Worm (Caenorhabditis elegans): ENCODE results near the gene F29A7.8.
A peak's percentile ranks its signal among the peaks of the same experiment; 100 is the strongest.

F29A7.8 gene

DNA sequence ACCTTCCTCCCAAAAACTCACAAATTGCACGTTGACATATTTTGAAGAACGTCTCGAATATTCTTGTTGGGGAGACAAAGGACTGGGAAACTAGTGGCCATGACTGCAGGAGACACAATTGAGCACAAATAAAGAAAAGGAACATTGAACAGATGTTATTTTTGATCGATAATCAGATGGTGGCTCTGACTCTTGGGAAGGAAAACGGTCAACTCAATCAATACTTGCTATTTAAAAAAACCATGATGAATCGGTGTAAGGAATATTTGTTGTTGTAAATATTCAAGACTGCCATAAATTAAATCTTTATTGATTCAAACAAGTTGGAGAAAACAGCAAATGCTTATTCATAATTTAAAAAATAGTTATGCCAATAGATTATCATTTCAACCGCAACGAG is 12.9 kb upstream of the F29A7.8 start, which contains the start of gene fbxb-105:
TSS of gene fbxb-105 (minus strand) at position 101 of the 400 bp plus-strand sequence.
- no peak for TF ChIP-seq php-3 (GFP tag; IDR thresholded peaks at IDR 0.05)
- TF ChIP-seq lim-7 (GFP tag; IDR thresholded peaks at IDR 0.05) = no peak
- TF ChIP-seq nhr-237 (tag; optimal IDR thresholded peaks at IDR 0.05) = no peak
- no peak for TF ChIP-seq lin-38 (GFP tag; IDR thresholded peaks at IDR 0.05)
- TF ChIP-seq dpl-1 (GFP tag; optimal IDR thresholded peaks at IDR 0.05) = no peak
- TF ChIP-seq lin-15B (tag; optimal IDR thresholded peaks at IDR 0.05) = no peak
- TF ChIP-seq spr-1 (tag; optimal IDR thresholded peaks at IDR 0.05) = no peak
- TF ChIP-seq ceh-28 (tag; optimal IDR thresholded peaks at IDR 0.05) = no peak
- no peak for TF ChIP-seq hif-1 (tag; optimal IDR thresholded peaks at IDR 0.05)
- TF ChIP-seq spr-3 (GFP tag; optimal IDR thresholded peaks at IDR 0.05) = no peak
- TF ChIP-seq T20F7.1 (GFP tag; optimal IDR thresholded peaks at IDR 0.05) = no peak
- no peak for TF ChIP-seq lin-1 (GFP tag; IDR thresholded peaks at IDR 0.05)
- TF ChIP-seq gei-8 (GFP tag; optimal IDR thresholded peaks at IDR 0.05) = no peak

DNA sequence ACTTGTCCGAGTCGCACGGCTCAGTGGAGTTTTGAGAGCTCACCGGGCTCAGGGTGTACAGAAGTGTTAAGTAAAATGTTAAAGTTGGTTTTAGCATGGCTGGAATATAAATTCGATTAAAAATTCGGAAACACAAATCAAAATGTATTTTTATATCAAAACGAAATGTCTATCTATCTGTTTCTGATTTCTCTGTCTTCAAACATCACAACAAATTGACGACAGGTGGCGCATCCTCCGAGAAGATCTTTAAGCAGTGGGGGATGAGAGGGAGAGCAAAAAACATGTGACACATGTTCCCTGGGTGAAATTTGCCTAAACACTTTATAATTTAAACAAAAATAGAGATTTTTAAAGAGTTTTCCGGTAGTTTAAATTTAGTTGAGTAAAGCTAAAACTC is 11.2 kb upstream of the F29A7.8 start, which contains the start of gene F08D12.7:
TSS of gene F08D12.7 (minus strand) at position 101 of the 400 bp plus-strand sequence.
- no peak for TF ChIP-seq ZK546.5 (tag; optimal IDR thresholded peaks at IDR 0.05)
- TF ChIP-seq egl-27 (tag; optimal IDR thresholded peaks at IDR 0.05) = no peak
- TF ChIP-seq daf-16 (GFP tag; optimal IDR thresholded peaks at IDR 0.05) = peak in 1 of 2 experiments; percentile 36
- no peak for TF ChIP-seq daf-16 (tag; optimal IDR thresholded peaks at IDR 0.05)

DNA sequence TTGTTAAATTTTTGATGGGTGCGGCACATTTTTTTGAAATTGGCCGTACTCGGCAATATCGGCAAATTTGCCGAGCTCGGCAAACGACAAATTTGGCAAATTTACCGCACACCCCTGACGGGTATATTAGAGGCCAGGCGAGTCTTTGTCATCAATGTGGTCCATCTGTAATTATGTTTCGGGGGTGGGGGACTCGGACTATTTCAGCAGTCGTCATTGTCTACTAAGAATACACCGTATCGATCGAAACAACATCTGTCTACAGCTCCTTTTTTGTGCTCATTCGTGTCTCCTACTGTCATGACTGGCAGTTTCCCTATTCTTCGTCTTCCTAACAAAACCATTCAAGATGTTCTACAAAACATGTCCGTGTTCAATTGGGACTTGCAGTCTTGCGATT is 8.5 kb upstream of the F29A7.8 start, which contains the start of gene F08D12.15:
TSS of gene F08D12.15 (plus strand) at position 301 of the 400 bp plus-strand sequence.
- TF ChIP-seq daf-16 (GFP tag; optimal IDR thresholded peaks at IDR 0.05) = no peak
- TF ChIP-seq daf-16 (tag; optimal IDR thresholded peaks at IDR 0.05) = no peak
- no peak for TF ChIP-seq lin-38 (GFP tag; IDR thresholded peaks at IDR 0.05)
- TF ChIP-seq Y105C5A.15 (GFP tag; IDR thresholded peaks at IDR 0.05) = no peak
- no peak for TF ChIP-seq spr-1 (tag; optimal IDR thresholded peaks at IDR 0.05)
- no peak for TF ChIP-seq ZK337.2 (GFP tag; IDR thresholded peaks at IDR 0.05)
- no peak for TF ChIP-seq aha-1 (tag)
- TF ChIP-seq sdz-12 (GFP tag; optimal IDR thresholded peaks at IDR 0.05) = no peak
- TF ChIP-seq ctbp-1 (GFP tag; IDR thresholded peaks at IDR 0.05) = no peak
- no peak for TF ChIP-seq lin-13 (GFP tag; optimal IDR thresholded peaks at IDR 0.05)
- no peak for TF ChIP-seq mes-2 (tag; optimal IDR thresholded peaks at IDR 0.05; ENCODE audit: poor library complexity, severe bottlenecking)
- no peak for TF ChIP-seq dve-1 (tag; optimal IDR thresholded peaks at IDR 0.05; ENCODE audit: insufficient read depth)
- TF ChIP-seq ceh-32 (tag; optimal IDR thresholded peaks at IDR 0.05; ENCODE audit: poor library complexity) = no peak
- TF ChIP-seq nhr-48 (tag; optimal IDR thresholded peaks at IDR 0.05) = no peak

DNA sequence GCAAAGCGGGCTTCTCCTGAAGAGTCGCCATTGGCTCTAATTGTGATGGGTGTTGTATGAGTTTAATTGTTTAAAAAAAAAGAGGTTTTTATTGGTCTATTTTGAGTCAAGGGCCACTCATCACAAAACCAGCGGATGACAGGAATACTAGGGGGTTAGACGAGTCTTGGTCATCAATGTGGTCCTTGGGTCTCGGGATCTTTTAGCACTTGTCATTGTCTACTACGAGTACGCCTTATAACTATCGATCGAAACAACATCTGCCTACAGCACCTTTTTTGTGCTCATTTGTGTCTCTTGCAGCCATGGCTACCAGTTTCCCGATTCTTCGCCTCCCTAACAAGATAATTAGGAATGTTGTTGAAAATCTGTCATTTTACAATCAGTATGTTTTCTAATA is 6.8 kb upstream of the F29A7.8 start, which contains the start of gene fbxb-108:
TSS of gene fbxb-108 (plus strand) at position 301 of the 400 bp plus-strand sequence.
- no peak for TF ChIP-seq egl-27 (tag; optimal IDR thresholded peaks at IDR 0.05)
- TF ChIP-seq dve-1 (tag; optimal IDR thresholded peaks at IDR 0.05; ENCODE audit: insufficient read depth) = no peak
- TF ChIP-seq php-3 (GFP tag; IDR thresholded peaks at IDR 0.05) = no peak
- TF ChIP-seq F49E8.2 (tag; optimal IDR thresholded peaks at IDR 0.05; ENCODE audit: borderline replicate concordance) = no peak
- no peak for TF ChIP-seq unc-39 (tag; optimal IDR thresholded peaks at IDR 0.05)
- TF ChIP-seq ama-1 (optimal IDR thresholded peaks at IDR 0.05) = no peak

DNA sequence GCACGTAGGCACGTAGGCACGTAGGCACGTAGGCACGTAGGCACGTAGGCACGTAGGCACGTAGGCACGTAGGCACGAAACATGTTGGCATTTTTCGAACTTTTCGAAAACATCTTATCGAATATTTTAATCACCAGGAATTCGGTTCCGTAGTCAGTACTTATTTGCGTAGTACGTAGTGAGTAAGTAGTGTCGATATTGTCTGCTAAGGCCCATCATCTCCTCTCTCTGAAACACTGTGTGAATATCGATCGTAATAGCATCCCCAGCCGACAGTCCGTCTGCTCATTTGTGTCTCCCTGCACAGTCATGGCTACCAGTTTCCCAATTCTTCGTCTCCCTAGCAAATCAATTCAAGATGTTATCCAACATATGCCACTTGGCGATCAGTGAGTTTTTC is 4.3 kb upstream of the F29A7.8 start, which contains the start of gene fbxb-106:
TSS of gene fbxb-106 (plus strand) at position 301 of the 400 bp plus-strand sequence.
- no peak for TF ChIP-seq zip-2 (tag; optimal IDR thresholded peaks at IDR 0.05)
- no peak for TF ChIP-seq pha-4 (GFP tag; IDR thresholded peaks at IDR 0.05)
- no peak for TF ChIP-seq pha-4 (tag; optimal IDR thresholded peaks at IDR 0.05)
- no peak for TF ChIP-seq lin-39 (tag; optimal IDR thresholded peaks at IDR 0.05)
- TF ChIP-seq nhr-102 (tag; optimal IDR thresholded peaks at IDR 0.05) = no peak
- TF ChIP-seq F26F4.8 (GFP tag; conservative IDR thresholded peaks at IDR 0.05) = no peak
- no peak for TF ChIP-seq duxl-1 (tag; optimal IDR thresholded peaks at IDR 0.05; ENCODE audit: poor library complexity)
- TF ChIP-seq snpc-4 (tag; optimal IDR thresholded peaks at IDR 0.05) = no peak
- no peak for TF ChIP-seq fos-1 (tag; optimal IDR thresholded peaks at IDR 0.05)
- no peak for TF ChIP-seq zfp-3 (GFP tag; conservative IDR thresholded peaks at IDR 0.05)
